Worm (Caenorhabditis elegans): ENCODE measurements around the gene oac-1.

DNA sequence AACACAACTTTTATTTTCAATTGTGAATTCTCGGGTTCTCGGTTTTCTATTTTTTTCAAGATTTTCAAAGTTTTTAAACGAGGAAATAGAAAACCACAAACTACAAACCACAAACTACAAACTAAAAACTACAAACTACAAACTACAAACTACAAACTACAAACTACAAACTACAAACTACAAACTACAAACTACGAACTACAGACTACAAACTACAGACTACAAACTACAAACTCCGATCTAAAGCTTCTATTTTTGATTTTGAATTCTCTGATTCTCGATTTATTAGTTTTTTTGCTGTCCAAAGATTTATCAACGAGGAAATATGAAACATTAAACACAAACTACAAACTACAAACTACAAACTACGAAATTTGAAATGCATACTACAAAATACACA is 5.5 kb downstream of the oac-1 start:
- TF ChIP-seq F13C5.2 (tag; optimal IDR thresholded peaks at IDR 0.05) = no peak
- no peak for TF ChIP-seq ama-1 (optimal IDR thresholded peaks at IDR 0.05)
- TF ChIP-seq aly-1 (tag; optimal IDR thresholded peaks at IDR 0.05) = no peak
- TF ChIP-seq ceh-13 (GFP tag; optimal IDR thresholded peaks at IDR 0.05) = no peak
- TF ChIP-seq hmg-4 (GFP tag; optimal IDR thresholded peaks at IDR 0.05) = no peak
- TF ChIP-seq ets-7 (tag; optimal IDR thresholded peaks at IDR 0.05) = no peak
- TF ChIP-seq tra-4 (tag; optimal IDR thresholded peaks at IDR 0.05) = no peak
- TF ChIP-seq scrt-1 (GFP tag; IDR thresholded peaks at IDR 0.05) = no peak
- TF ChIP-seq flt-1 (GFP tag; IDR thresholded peaks at IDR 0.05) = no peak
- no peak for TF ChIP-seq hnd-1 (tag; optimal IDR thresholded peaks at IDR 0.05)
- no peak for TF ChIP-seq ceh-36 (tag; optimal IDR thresholded peaks at IDR 0.05)
- no peak for TF ChIP-seq pes-1 (GFP tag; IDR thresholded peaks at IDR 0.05)
